Fruit fly (Drosophila melanogaster): ENCODE measurements around the gene SLIRP1.

SLIRP1 gene

DNA sequence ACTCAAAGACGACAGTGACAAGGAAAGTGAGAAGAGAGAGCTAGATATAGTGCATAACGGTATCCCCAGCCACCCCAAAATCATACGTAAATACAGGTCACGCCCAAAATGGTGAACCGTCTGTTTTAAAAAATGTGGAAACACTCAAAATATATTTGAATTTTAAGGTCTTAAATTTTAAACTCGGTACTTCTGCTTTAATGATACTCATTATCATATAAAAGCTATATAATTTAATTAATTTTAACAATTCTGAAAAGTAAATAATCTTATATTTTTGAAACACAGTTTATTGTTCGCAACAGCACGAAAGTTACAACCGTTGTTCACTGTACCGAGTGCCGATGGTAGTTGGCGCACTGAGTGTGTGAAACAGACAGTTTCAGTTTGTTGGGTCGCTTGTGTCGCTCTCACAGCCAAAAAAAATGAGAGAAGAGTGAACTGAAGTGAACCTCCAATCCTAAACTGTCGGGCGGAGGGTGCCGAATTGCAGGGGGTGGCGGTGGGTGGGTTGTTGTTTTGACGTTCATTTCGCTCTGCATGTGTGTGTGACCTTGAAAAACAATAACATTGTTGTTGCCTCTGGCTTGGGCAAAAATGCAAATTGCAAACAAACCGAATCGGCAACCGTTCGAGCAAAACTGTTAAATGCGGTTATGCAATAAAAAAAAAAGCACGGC lies 47.4 kb upstream of the SLIRP1 start (continued):
- peak; percentile 89 for TF ChIP-seq Dbx (GFP tag; IDR thresholded peaks at IDR 0.05)
- TF ChIP-seq pfk (GFP tag; optimal IDR thresholded peaks at IDR 0.05), result peak; percentile 2
- TF ChIP-seq CG12744 (GFP tag; optimal IDR thresholded peaks at IDR 0.05), result peak; percentile 19
- 0 out of 4 replicates have a peak, but pooled peaks have one; percentile 64 for TF ChIP-seq chinmo (GFP tag; IDR thresholded peaks at IDR 0.05; ENCODE audit: partially characterized antibody)
- TF ChIP-seq pita (GFP tag; optimal IDR thresholded peaks at IDR 0.05), result no peak
- no peak for TF ChIP-seq CG17912 (GFP tag; optimal IDR thresholded peaks at IDR 0.05)
- TF ChIP-seq vvl (GFP tag; IDR thresholded peaks at IDR 0.05), result peak; percentile 88
- peak; percentile 83 for TF ChIP-seq Awh (GFP tag; IDR thresholded peaks at IDR 0.05)
- TF ChIP-seq NC2β (GFP tag; optimal IDR thresholded peaks at IDR 0.05), result peak; percentile 17
- peak; percentile 51 for TF ChIP-seq CTCF (GFP tag; optimal IDR thresholded peaks at IDR 0.05)
- TF ChIP-seq CG33213 (GFP tag; optimal IDR thresholded peaks at IDR 0.05), result peak; percentile 31
- peak; percentile 80 for TF ChIP-seq ase (GFP tag; IDR thresholded peaks at IDR 0.05)
- no peak for TF ChIP-seq Elba2 (GFP tag; optimal IDR thresholded peaks at IDR 0.05)
- TF ChIP-seq CG18011 (GFP tag; optimal IDR thresholded peaks at IDR 0.05), result peak; percentile 72
- TF ChIP-seq nerfin-2 (GFP tag; IDR thresholded peaks at IDR 0.05; ENCODE audit: partially characterized antibody), result no peak
- TF ChIP-seq sc (optimal IDR thresholded peaks at IDR 0.05), result no peak
- TF ChIP-seq sc (GFP tag; optimal IDR thresholded peaks at IDR 0.05), result peak; percentile 84
- TF ChIP-seq Poxn (GFP tag; IDR thresholded peaks at IDR 0.05), result peak; percentile 74
- peak; percentile 8 for TF ChIP-seq CG7786 (GFP tag; optimal IDR thresholded peaks at IDR 0.05)
- peak; percentile 54 to 64 for TF ChIP-seq Pdp1 (GFP tag; optimal IDR thresholded peaks at IDR 0.05)
- peak; percentile 75 for TF ChIP-seq CG13123 (GFP tag; optimal IDR thresholded peaks at IDR 0.05)
- peak; percentile 89 for TF ChIP-seq CG9215 (GFP tag; IDR thresholded peaks at IDR 0.05)
- peak; percentile 55 for TF ChIP-seq CG7987 (GFP tag; optimal IDR thresholded peaks at IDR 0.05)
- peak; percentile 84 for TF ChIP-seq ewg (GFP tag; optimal IDR thresholded peaks at IDR 0.05)
- peak; percentile 89 for TF ChIP-seq ind (GFP tag; optimal IDR thresholded peaks at IDR 0.05)
- no peak for TF ChIP-seq Hr39 (optimal IDR thresholded peaks at IDR 0.05)
- no peak for TF ChIP-seq lov (optimal IDR thresholded peaks at IDR 0.05)
- no peak for TF ChIP-seq lov (GFP tag; IDR thresholded peaks at IDR 0.05)
- peak; percentile 84 for TF ChIP-seq gsb (GFP tag; IDR thresholded peaks at IDR 0.05)
- no peak for TF ChIP-seq CG10565 (GFP tag; optimal IDR thresholded peaks at IDR 0.05)
- peak; percentile 86 for TF ChIP-seq sug (tag; optimal IDR thresholded peaks at IDR 0.05)
- TF ChIP-seq CG13287 (GFP tag; IDR thresholded peaks at IDR 0.05; ENCODE audit: partially characterized antibody), result no peak; the same call in 1 of the 2 replicates
- TF ChIP-seq caup (GFP tag; optimal IDR thresholded peaks at IDR 0.05; ENCODE audit: severe bottlenecking), result peak; percentile 90
- TF ChIP-seq CG17361 (GFP tag; IDR thresholded peaks at IDR 0.05), result peak; percentile 94
- TF ChIP-seq Optix (GFP tag; IDR thresholded peaks at IDR 0.05), result peak; percentile 70; the same call in 2 of the 3 replicates
- TF ChIP-seq Spps (tag; optimal IDR thresholded peaks at IDR 0.05), result peak; percentile 78
- peak; percentile 75 for TF ChIP-seq lbe (GFP tag; optimal IDR thresholded peaks at IDR 0.05)
- peak; percentile 17 for TF ChIP-seq CG9609 (GFP tag; optimal IDR thresholded peaks at IDR 0.05)
- peak; percentile 78 for TF ChIP-seq CG2202 (tag; optimal IDR thresholded peaks at IDR 0.05)
- TF ChIP-seq so (GFP tag; IDR thresholded peaks at IDR 0.05), result peak; percentile 93
- TF ChIP-seq chm (GFP tag; IDR thresholded peaks at IDR 0.05), result no peak; the same call in 1 of the 2 replicates
- no peak for TF ChIP-seq Dfd (GFP tag; optimal IDR thresholded peaks at IDR 0.05)
- peak; percentile 97 for TF ChIP-seq CG2678 (tag; optimal IDR thresholded peaks at IDR 0.05)
- no peak for TF ChIP-seq NK7.1 (GFP tag; optimal IDR thresholded peaks at IDR 0.05)
- peak; percentile 48 to 90 for TF ChIP-seq bsh (GFP tag; optimal IDR thresholded peaks at IDR 0.05)
- TF ChIP-seq Xbp1 (GFP tag; optimal IDR thresholded peaks at IDR 0.05), result peak; percentile 85
- peak; percentile 89 for TF ChIP-seq gsb-n (tag; optimal IDR thresholded peaks at IDR 0.05)
- peak; percentile 88 for TF ChIP-seq CG9932 (GFP tag; IDR thresholded peaks at IDR 0.05)
- TF ChIP-seq hkb (optimal IDR thresholded peaks at IDR 0.05), result no peak
- peak; percentile 92 for TF ChIP-seq hkb (GFP tag; IDR thresholded peaks at IDR 0.05)
- TF ChIP-seq CG11247 (GFP tag; IDR thresholded peaks at IDR 0.05), result peak; percentile 71

Measured in whole organism, embryonic.